Fruit fly (Drosophila melanogaster) whole organism, prepupa: ENCODE data around the gene Ir7a.

Source experiments
- Blimp-1 ChIP-seq: fragments of 200-800 bp; sonication (Bioruptor generic); optimal IDR thresholded peaks from 3 replicates; lab custom pipeline; 2017; ENCODE audit warnings: missing biosample characterization, missing genetic modification characterization, mild to moderate bottlenecking, moderate library complexity, missing genetic modification reagents
- CG10669 ChIP-seq: fragments of 200-800 bp; sonication (Bioruptor generic); optimal IDR thresholded peaks from 3 replicates; lab custom pipeline; 2018; ENCODE audit warnings: missing biosample characterization, mild to moderate bottlenecking, missing genetic modification characterization, moderate library complexity
- CG11902 ChIP-seq: fragments of 200-800 bp; sonication (Bioruptor generic); optimal IDR thresholded peaks from 3 replicates; lab custom pipeline; 2016; ENCODE audit warnings: missing biosample characterization, missing genetic modification characterization
- CG1621 ChIP-seq: fragments of 200-800 bp; sonication (Bioruptor generic); optimal IDR thresholded peaks from 3 replicates; lab custom pipeline; 2018; ENCODE audit warnings: missing biosample characterization, mild to moderate bottlenecking, missing genetic modification characterization
- CG16779 ChIP-seq: fragments of 200-800 bp; sonication (Bioruptor generic); optimal IDR thresholded peaks from 3 replicates; lab custom pipeline; 2017; ENCODE audit warnings: missing biosample characterization, mild to moderate bottlenecking, missing genetic modification characterization
- CG31627 ChIP-seq: fragments of 200-800 bp; sonication (Bioruptor generic); optimal IDR thresholded peaks from 3 replicates; lab custom pipeline; 2016; ENCODE audit warnings: missing biosample characterization, missing genetic modification characterization
- CG34406 ChIP-seq: fragments of 200-800 bp; sonication (Bioruptor generic); optimal IDR thresholded peaks from 3 replicates; lab custom pipeline; 2016; ENCODE audit warnings: missing biosample characterization, missing genetic modification characterization
- CG4318 ChIP-seq: fragments of 200-800 bp; sonication (Bioruptor generic); optimal IDR thresholded peaks from 3 replicates; lab custom pipeline; 2017; ENCODE audit warnings: missing biosample characterization, mild to moderate bottlenecking, missing genetic modification characterization
- CG6854 ChIP-seq: fragments of 200-800 bp; sonication (Bioruptor generic); optimal IDR thresholded peaks from 2 replicates; lab custom pipeline; 2017; ENCODE audit warnings: missing biosample characterization, mild to moderate bottlenecking, missing genetic modification characterization
- CG8632 ChIP-seq: fragments of 200-800 bp; sonication (Bioruptor generic); optimal IDR thresholded peaks from 3 replicates; lab custom pipeline; 2016; ENCODE audit warnings: missing biosample characterization, missing genetic modification characterization
- Eip75B ChIP-seq: fragments of 200-800 bp; sonication (Bioruptor generic); optimal IDR thresholded peaks from 3 replicates; lab custom pipeline; 2016; ENCODE audit warnings: missing biosample characterization, missing genetic modification characterization
- Eip78C ChIP-seq: fragments of 200-800 bp; sonication (Bioruptor generic); peaks from one replicate; lab custom pipeline; 2016; ENCODE audit warnings: missing biosample characterization, missing genetic modification characterization
- Hr38 ChIP-seq: sonication (Bioruptor generic); optimal IDR thresholded peaks from 2 replicates; lab custom pipeline; 2016; ENCODE audit warnings: missing biosample characterization, missing genetic modification characterization
- Lpt ChIP-seq: fragments of 200-800 bp; sonication (Bioruptor generic); optimal IDR thresholded peaks from 3 replicates; lab custom pipeline; 2016; ENCODE audit warnings: missing biosample characterization, missing genetic modification characterization
- Sox15 ChIP-seq: fragments of 200-800 bp; sonication (Bioruptor generic); optimal IDR thresholded peaks from 3 replicates; lab custom pipeline; 2016; ENCODE audit warnings: missing biosample characterization, missing genetic modification characterization
- eg ChIP-seq: fragments of 200-800 bp; sonication (Bioruptor generic); IDR thresholded peaks from 3 replicates; pipeline ENCODE4 v1.3.6; 2022; ENCODE audit warnings: missing biosample characterization, missing genetic modification characterization
- fd59A ChIP-seq: fragments of 200-800 bp; sonication (Bioruptor generic); optimal IDR thresholded peaks from 2 replicates; lab custom pipeline; 2017; ENCODE audit warnings: missing biosample characterization, mild to moderate bottlenecking, missing genetic modification characterization, missing genetic modification reagents
- lz ChIP-seq: fragments of 200-800 bp; sonication (Bioruptor generic); optimal IDR thresholded peaks from 3 replicates; lab custom pipeline; 2016; ENCODE audit warnings: missing biosample characterization, missing genetic modification characterization
- pdm3 ChIP-seq: fragments of 200-800 bp; sonication (Bioruptor generic); optimal IDR thresholded peaks from 3 replicates; lab custom pipeline; 2016; ENCODE audit warnings: missing biosample characterization, missing genetic modification characterization
- spab ChIP-seq: fragments of 200-800 bp; sonication (Bioruptor generic); optimal IDR thresholded peaks from 2 replicates; lab custom pipeline; 2017; ENCODE audit warnings: missing biosample characterization, mild to moderate bottlenecking, missing genetic modification characterization, missing genetic modification reagents
- svp ChIP-seq: fragments of 200-800 bp; sonication (Bioruptor generic); peaks from one replicate; lab custom pipeline; 2016; ENCODE audit warnings: missing biosample characterization, missing genetic modification characterization
- vri ChIP-seq: fragments of 200-800 bp; sonication (Bioruptor generic); optimal IDR thresholded peaks from 3 replicates; lab custom pipeline; 2016; ENCODE audit warnings: missing biosample characterization, mild to moderate bottlenecking, missing genetic modification characterization

The Ir7a gene

dm6 chrX:7791086-7791485 lies 26.3 kb downstream of the Ir7a start:
- TF ChIP-seq CG1621 (tag; lab: Kevin White, UChicago) (no peak), CG4318 (GFP tag; lab: Kevin White, UChicago) (no peak), fd59A (GFP tag; lab: Kevin White, UChicago) (no peak), Eip78C (GFP tag; lab: Kevin White, UChicago) (no peak), Eip75B (GFP tag; lab: Kevin White, UChicago) (no peak), spab (GFP tag; lab: Kevin White, UChicago) (no peak), Lpt (no peak), CG6854 (GFP tag; lab: Kevin White, UChicago) (no peak), eg (GFP tag; lab: Robert Waterston, UW) (no peak), pdm3 (GFP tag; lab: Kevin White, UChicago) (no peak), CG34406 (GFP tag; lab: Kevin White, UChicago) (no peak), Hr38 (GFP tag; lab: Kevin White, UChicago) (no peak), lz (GFP tag; lab: Kevin White, UChicago) (no peak), CG16779 (no peak), Sox15 (GFP tag; lab: Kevin White, UChicago) (no peak), CG31627 (no peak), Blimp-1 (GFP tag; lab: Kevin White, UChicago) (no peak), vri (GFP tag; lab: Kevin White, UChicago) (no peak), CG8632 (GFP tag; lab: Kevin White, UChicago) (no peak), svp (no peak)
- TF ChIP-seq, all 60 proteins: peak for 0

dm6 chrX:7801085-7801484 lies 36.3 kb downstream of the Ir7a start:
- TF ChIP-seq CG11902 (GFP tag; lab: Kevin White, UChicago) (no peak), Lpt (no peak), CG10669 (GFP tag; lab: Kevin White, UChicago) (peak; percentile 8)
